Worm (Caenorhabditis elegans) whole organism, L3 larva: ENCODE results near the gene C30B5.6.

Experiments used
- R02D3.7 ChIP-seq: fragments of 150-350 bp; optimal IDR thresholded peaks from 2 replicates; lab custom pipeline; 2014; ENCODE audit warnings: missing biosample characterization, missing genetic modification characterization
- ZK546.5 ChIP-seq: sonication (generic microtip); optimal IDR thresholded peaks from 2 replicates; lab custom pipeline; 2017; ENCODE audit warnings: missing biosample characterization, missing genetic modification characterization
- aly-2 ChIP-seq: fragments of 150-350 bp; optimal IDR thresholded peaks from 2 replicates; lab custom pipeline; 2014; ENCODE audit warnings: missing biosample characterization, missing genetic modification characterization
- ama-1 ChIP-seq: fragments of 150-350 bp; optimal IDR thresholded peaks from 2 replicates; lab custom pipeline; 2018
- ceh-16 ChIP-seq: sonication (generic microtip); optimal IDR thresholded peaks from 2 replicates; lab custom pipeline; 2017; ENCODE audit warnings: missing biosample characterization, missing genetic modification characterization
- ceh-28 ChIP-seq: fragments of 150-350 bp; optimal IDR thresholded peaks from 2 replicates; lab custom pipeline; 2014; ENCODE audit warnings: missing biosample characterization, missing genetic modification reagents, missing genetic modification characterization
- ceh-9 ChIP-seq: sonication (generic microtip); optimal IDR thresholded peaks from 2 replicates; lab custom pipeline; 2018; ENCODE audit warnings: missing biosample characterization, missing genetic modification characterization
- daf-12 ChIP-seq: fragments of 150-350 bp; optimal IDR thresholded peaks from 2 replicates; lab custom pipeline; 2014; ENCODE audit warnings: missing biosample characterization, missing genetic modification reagents, missing genetic modification characterization
- egl-5 ChIP-seq: fragments of 150-350 bp; optimal IDR thresholded peaks from 2 replicates; lab custom pipeline; 2017; ENCODE audit warnings: missing biosample characterization, missing genetic modification reagents, missing genetic modification characterization, inconsistent platforms
- elt-1 ChIP-seq: fragments of 150-350 bp; optimal IDR thresholded peaks from 2 replicates; lab custom pipeline; 2014; ENCODE audit warnings: missing biosample characterization, missing genetic modification characterization
- elt-2 ChIP-seq: sonication (generic microtip); optimal IDR thresholded peaks from 2 replicates; lab custom pipeline; 2016; ENCODE audit warnings: missing genetic modification reagents, mild to moderate bottlenecking, missing genetic modification characterization, missing compliant biosample characterization
- eor-1 ChIP-seq, 2 experiments: fragments of 150-350 bp; optimal IDR thresholded peaks; 2 replicates each; lab custom pipeline; 2014 to 2018; ENCODE audit warnings: missing biosample characterization in 2 of 2, missing genetic modification characterization in 2 of 2
- fkh-10 ChIP-seq: sonication (generic microtip); optimal IDR thresholded peaks from 2 replicates; lab custom pipeline; 2017; ENCODE audit warnings: missing biosample characterization, missing genetic modification reagents, missing genetic modification characterization
- fos-1 ChIP-seq: fragments of 150-350 bp; optimal IDR thresholded peaks from 2 replicates; lab custom pipeline; 2014; ENCODE audit warnings: missing biosample characterization, missing genetic modification characterization
- hmg-11 ChIP-seq: sonication (generic microtip); optimal IDR thresholded peaks from 2 replicates; lab custom pipeline; 2016; ENCODE audit warnings: missing genetic modification characterization, missing compliant biosample characterization
- lin-39 ChIP-seq: fragments of 150-350 bp; optimal IDR thresholded peaks from 2 replicates; lab custom pipeline; 2018; ENCODE audit warnings: missing biosample characterization, missing genetic modification reagents, missing genetic modification characterization
- lsy-12 ChIP-seq: sonication (generic microtip); optimal IDR thresholded peaks from 2 replicates; lab custom pipeline; 2016; ENCODE audit warnings: mild to moderate bottlenecking, missing genetic modification characterization, missing compliant biosample characterization
- mdl-1 ChIP-seq: fragments of 150-350 bp; optimal IDR thresholded peaks from 2 replicates; lab custom pipeline; 2014; ENCODE audit warnings: missing biosample characterization, missing genetic modification characterization
- nfya-1 ChIP-seq: sonication (generic microtip); optimal IDR thresholded peaks from 2 replicates; lab custom pipeline; 2017; ENCODE audit warnings: missing genetic modification characterization, mild to moderate bottlenecking, missing compliant biosample characterization, antibody characterized with exemption, moderate library complexity; ENCODE audit not compliant: insufficient read depth
- nhr-12 ChIP-seq: fragments of 150-350 bp; optimal IDR thresholded peaks from 2 replicates; lab custom pipeline; 2014; ENCODE audit warnings: missing biosample characterization, missing genetic modification characterization
- nhr-25 ChIP-seq: sonication (generic microtip); optimal IDR thresholded peaks from 2 replicates; lab custom pipeline; 2017; ENCODE audit warnings: missing biosample characterization, missing genetic modification characterization
- nhr-43 ChIP-seq: sonication (generic microtip); optimal IDR thresholded peaks from 2 replicates; lab custom pipeline; 2016; ENCODE audit warnings: mild to moderate bottlenecking, missing genetic modification characterization, missing compliant biosample characterization; ENCODE audit not compliant: poor library complexity, severe bottlenecking
- nhr-77 ChIP-seq: fragments of 150-350 bp; optimal IDR thresholded peaks from 2 replicates; lab custom pipeline; 2014; ENCODE audit warnings: missing biosample characterization, missing genetic modification characterization
- pha-4 ChIP-seq: fragments of 150-350 bp; optimal IDR thresholded peaks from 2 replicates; lab custom pipeline; 2014; ENCODE audit warnings: missing biosample characterization, missing genetic modification reagents, missing genetic modification characterization
- pqm-1 ChIP-seq: fragments of 150-350 bp; optimal IDR thresholded peaks from 2 replicates; lab custom pipeline; 2017; ENCODE audit warnings: missing biosample characterization, missing genetic modification characterization, inconsistent platforms
- skn-1 ChIP-seq: fragments of 150-350 bp; optimal IDR thresholded peaks from 2 replicates; lab custom pipeline; 2014; ENCODE audit warnings: missing biosample characterization, missing genetic modification characterization
- snpc-4 ChIP-seq: fragments of 150-350 bp; optimal IDR thresholded peaks from 2 replicates; lab custom pipeline; 2014; ENCODE audit warnings: missing biosample characterization, missing genetic modification characterization
- unc-39 ChIP-seq: sonication (generic microtip); optimal IDR thresholded peaks from 4 replicates; lab custom pipeline; 2017; ENCODE audit warnings: missing biosample characterization, missing genetic modification characterization
- unc-62 ChIP-seq: fragments of 150-350 bp; sonication (generic microtip); optimal IDR thresholded peaks from 4 replicates; lab custom pipeline; 2014; ENCODE audit warnings: missing biosample characterization, missing genetic modification reagents, missing genetic modification characterization
- zag-1 ChIP-seq: fragments of 150-350 bp; optimal IDR thresholded peaks from 2 replicates; lab custom pipeline; 2014; ENCODE audit warnings: missing biosample characterization, missing genetic modification characterization
- ztf-11 ChIP-seq: fragments of 150-350 bp; optimal IDR thresholded peaks from 2 replicates; lab custom pipeline; 2014; ENCODE audit warnings: missing biosample characterization, missing genetic modification characterization
- ztf-4 ChIP-seq: fragments of 150-350 bp; optimal IDR thresholded peaks from 2 replicates; lab custom pipeline; 2014; ENCODE audit warnings: missing biosample characterization, missing genetic modification characterization

C30B5.6 gene

ce11 chrII:6192484-6192883 is 30.0 kb downstream of the C30B5.6 start, which contains the start of gene cpb-2:
Gene cpb-2, plus strand, starts transcription at chrII:6192784.
- TF ChIP-seq pqm-1 (tag; lab: Kevin White, UChicago) (no peak), pha-4 (tag; lab: Kevin White, UChicago) (no peak)
- TF ChIP-seq, all 47 proteins: peak for 0

ce11 chrII:6191293-6191692 is 31.2 kb downstream of the C30B5.6 start, which contains the start of gene fkh-8:
Gene fkh-8, minus strand, starts transcription at chrII:6191393.
- no peak for TF ChIP-seq ama-1 (lab: Kevin White, UChicago)
- no peak for TF ChIP-seq pqm-1 (tag; lab: Kevin White, UChicago)
- no peak for TF ChIP-seq ceh-16 (tag; lab: Kevin White, UChicago)
- TF ChIP-seq nfya-1 (tag; lab: Kevin White, UChicago) = no peak
- TF ChIP-seq egl-5 (tag; lab: Kevin White, UChicago) = no peak
- TF ChIP-seq ceh-28 (tag; lab: Kevin White, UChicago) = no peak
- no peak for TF ChIP-seq ceh-9
- no peak for TF ChIP-seq unc-62 (GFP tag; lab: Kevin White, UChicago)
- TF ChIP-seq skn-1 (tag; lab: Kevin White, UChicago) = no peak
- no peak for TF ChIP-seq R02D3.7 (tag; lab: Kevin White, UChicago)
- no peak for TF ChIP-seq fos-1 (tag; lab: Kevin White, UChicago)
- no peak for TF ChIP-seq pha-4 (tag; lab: Kevin White, UChicago)
- TF ChIP-seq lin-39 (tag; lab: Kevin White, UChicago) = no peak
- TF ChIP-seq nhr-25 (tag; lab: Kevin White, UChicago) = no peak

ce11 chrII:6190770-6191169 is 31.7 kb downstream of the C30B5.6 start:
- TF ChIP-seq nhr-12 (tag; lab: Kevin White, UChicago) = no peak
- TF ChIP-seq elt-1 (tag; lab: Kevin White, UChicago) = no peak

- TF ChIP-seq eor-1 (tag; optimal IDR thresholded peaks at IDR 0.05; lab: Kevin White, UChicago) = no peak
- no peak for TF ChIP-seq daf-12 (tag; lab: Kevin White, UChicago)
- peak; percentile 6 for TF ChIP-seq nfya-1 (tag; lab: Kevin White, UChicago)
These were observed 41.1 kb downstream of the C30B5.6 start for ce11 chrII:6181337-6181736.

ce11 chrII:6180552-6180951 is 41.9 kb downstream of the C30B5.6 start:
- TF ChIP-seq nhr-43 (tag; lab: Kevin White, UChicago) = no peak
- peak; percentile 2 for TF ChIP-seq elt-2
- TF ChIP-seq unc-39 (tag; lab: Kevin White, UChicago) = no peak

ce11 chrII:6179531-6179930 is 42.9 kb downstream of the C30B5.6 start, which contains the start of gene F40H3.1:
Gene F40H3.1, plus strand, starts transcription at chrII:6179831.
- TF ChIP-seq ztf-11 (tag; lab: Kevin White, UChicago) (no peak), hmg-11 (tag; lab: Kevin White, UChicago) (no peak), nhr-12 (tag; lab: Kevin White, UChicago) (no peak), ZK546.5 (tag; lab: Kevin White, UChicago) (no peak), lsy-12 (no peak), unc-62 (GFP tag; lab: Kevin White, UChicago) (no peak), zag-1 (no peak), aly-2 (tag; lab: Kevin White, UChicago) (no peak), nhr-77 (no peak), fkh-10 (no peak), snpc-4 (no peak), daf-12 (tag; lab: Kevin White, UChicago) (no peak), nhr-43 (tag; lab: Kevin White, UChicago) (no peak), ztf-4 (no peak), ama-1 (lab: Kevin White, UChicago) (no peak), elt-1 (tag; lab: Kevin White, UChicago) (no peak), mdl-1 (tag; lab: Kevin White, UChicago) (no peak)
